Worm (Caenorhabditis elegans) whole organism, L4/young adult: ENCODE measurements around the gene ntl-11.

Source experiments
- W03F9.2 ChIP-seq: fragments of 150-350 bp; optimal IDR thresholded peaks from 2 replicates; lab custom pipeline; 2014; ENCODE audit warnings: missing biosample characterization, missing genetic modification characterization
- him-1 ChIP-seq: sonication (generic microtip); optimal IDR thresholded peaks from 2 replicates; lab custom pipeline; 2016; ENCODE audit warnings: missing genotype, missing genetic modification reagents, missing genetic modification characterization, missing compliant biosample characterization

DNA sequence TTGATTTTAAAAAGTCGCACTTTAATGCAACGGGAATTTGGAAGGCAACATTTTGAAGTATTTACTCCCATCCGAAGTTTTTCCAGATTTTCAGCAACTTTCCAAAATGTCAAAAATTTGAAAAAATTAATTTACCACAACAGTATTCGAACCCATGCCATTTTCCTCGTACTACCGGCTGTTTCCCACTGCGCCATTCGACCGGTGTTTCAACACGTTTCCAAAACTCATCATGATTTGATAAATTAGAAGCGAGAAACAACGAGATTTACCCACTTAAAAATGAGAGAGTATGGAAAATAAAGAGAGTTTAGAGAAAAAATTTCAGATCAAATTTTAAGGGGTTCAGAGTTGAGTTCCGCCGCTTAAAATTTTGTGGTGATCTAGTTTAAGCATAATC, 37.5 kb downstream of the ntl-11 start:
- TF ChIP-seq him-1 (tag; lab: Kevin White, UChicago) (no peak), W03F9.2 (no peak)
